Worm (Caenorhabditis elegans) whole organism, L3 larva: ENCODE data around the gene act-3.

Experiments used
- aly-2 ChIP-seq: fragments of 150-350 bp; optimal IDR thresholded peaks from 2 replicates; lab custom pipeline; 2014; ENCODE audit warnings: missing biosample characterization, missing genetic modification characterization
- ceh-82 ChIP-seq: fragments of 150-350 bp; optimal IDR thresholded peaks from 2 replicates; lab custom pipeline; 2014; ENCODE audit warnings: missing biosample characterization, missing genetic modification characterization
- jun-1 ChIP-seq: fragments of 150-350 bp; optimal IDR thresholded peaks from 2 replicates; lab custom pipeline; 2014; ENCODE audit warnings: missing biosample characterization, missing genetic modification reagents, missing genetic modification characterization
- lin-15B ChIP-seq: fragments of 150-350 bp; optimal IDR thresholded peaks from 2 replicates; lab custom pipeline; 2014; ENCODE audit warnings: missing biosample characterization, missing genetic modification characterization
- lin-39 ChIP-seq: fragments of 150-350 bp; optimal IDR thresholded peaks from 2 replicates; lab custom pipeline; 2018; ENCODE audit warnings: missing biosample characterization, missing genetic modification reagents, missing genetic modification characterization
- nhr-11 ChIP-seq: fragments of 150-350 bp; optimal IDR thresholded peaks from 2 replicates; lab custom pipeline; 2014; ENCODE audit warnings: missing biosample characterization, missing genetic modification characterization
- nhr-12 ChIP-seq: fragments of 150-350 bp; optimal IDR thresholded peaks from 2 replicates; lab custom pipeline; 2014; ENCODE audit warnings: missing biosample characterization, missing genetic modification characterization
- unc-39 ChIP-seq: sonication (generic microtip); optimal IDR thresholded peaks from 4 replicates; lab custom pipeline; 2017; ENCODE audit warnings: missing biosample characterization, missing genetic modification characterization

- TF ChIP-seq nhr-12 (tag; lab: Kevin White, UChicago) (no peak), aly-2 (tag; lab: Kevin White, UChicago) (no peak), lin-39 (tag; lab: Kevin White, UChicago) (peak; percentile 71), lin-15B (tag; lab: Kevin White, UChicago) (no peak), nhr-11 (tag; lab: Kevin White, UChicago) (no peak), jun-1 (no peak), unc-39 (tag; lab: Kevin White, UChicago) (no peak), ceh-82 (tag; lab: Kevin White, UChicago) (no peak)
Observed at ce11 chrV:11083691-11084090, 9.4 kb upstream of the act-3 start.
